Fruit fly (Drosophila melanogaster) whole organism, embryonic: Measurements from ENCODE around the gene ClpP.

Source experiments
- ATbp ChIP-seq: fragments of 200-800 bp; sonication (Bioruptor generic); optimal IDR thresholded peaks from 2 replicates; lab custom pipeline; 2017; ENCODE audit warnings: missing biosample characterization, mild to moderate bottlenecking, missing genetic modification characterization, missing genetic modification reagents
- Antp ChIP-seq: fragments of 200-800 bp; sonication (Bioruptor generic); optimal IDR thresholded peaks from 3 replicates; lab custom pipeline; 2016; ENCODE audit warnings: missing biosample characterization, missing genetic modification characterization
- Atf3 ChIP-seq: fragments of 200-800 bp; sonication (Bioruptor generic); optimal IDR thresholded peaks from 3 replicates; lab custom pipeline; 2016; ENCODE audit warnings: missing biosample characterization, missing genetic modification characterization
- Awh ChIP-seq: fragments of 200-800 bp; sonication (Bioruptor generic); IDR thresholded peaks from 2 replicates; pipeline ENCODE4, ENCODE4 v1.3.6; 2022; ENCODE audit warnings: missing biosample characterization, missing genetic modification characterization
- Bdp1 ChIP-seq: fragments of 200-800 bp; sonication (Bioruptor generic); optimal IDR thresholded peaks from 3 replicates; lab custom pipeline; 2016; ENCODE audit warnings: missing biosample characterization, missing genetic modification characterization
- C15 ChIP-seq: fragments of 200-800 bp; sonication (Bioruptor generic); IDR thresholded peaks from 3 replicates; pipeline ENCODE4 v1.3.6; 2022; ENCODE audit warnings: missing biosample characterization, missing genetic modification characterization
- CG10959 ChIP-seq: fragments of 200-800 bp; sonication (Bioruptor generic); IDR thresholded peaks from 2 replicates; pipeline ENCODE4 v1.3.6; 2022; ENCODE audit warnings: missing biosample characterization, missing genetic modification characterization
- CG11085 ChIP-seq: fragments of 200-800 bp; sonication (Bioruptor generic); IDR thresholded peaks from 2 replicates; pipeline ENCODE4 v1.3.6; 2022; ENCODE audit warnings: missing biosample characterization, missing genetic modification characterization
- CG14965 ChIP-seq: fragments of 200-800 bp; sonication (Bioruptor generic); optimal IDR thresholded peaks from 2 replicates; lab custom pipeline; 2016; ENCODE audit warnings: missing biosample characterization, missing genetic modification characterization, borderline replicate concordance
- CG17328 ChIP-seq: fragments of 200-800 bp; sonication (Bioruptor generic); IDR thresholded peaks from 2 replicates; pipeline ENCODE4 v1.3.6; 2022; ENCODE audit warnings: missing biosample characterization, missing genetic modification characterization
- CG2889 ChIP-seq: fragments of 200-800 bp; sonication (Bioruptor generic); IDR thresholded peaks from 3 replicates; pipeline ENCODE4 v1.3.6; 2022; ENCODE audit warnings: missing biosample characterization, missing genetic modification characterization
- CG32532 ChIP-seq: fragments of 200-800 bp; sonication (Bioruptor generic); IDR thresholded peaks from 2 replicates; pipeline ENCODE4 v1.3.6; 2022; ENCODE audit warnings: missing biosample characterization, missing genetic modification characterization
- CG32767 ChIP-seq: fragments of 200-800 bp; sonication (Bioruptor generic); IDR thresholded peaks from 2 replicates; pipeline ENCODE4 v1.3.6; 2022; ENCODE audit warnings: missing biosample characterization, missing genetic modification characterization
- CG6654 ChIP-seq: fragments of 200-800 bp; sonication (Bioruptor generic); optimal IDR thresholded peaks from 2 replicates; lab custom pipeline; 2017; ENCODE audit warnings: missing biosample characterization, mild to moderate bottlenecking, missing genetic modification characterization
- CG7556 ChIP-seq: fragments of 200-800 bp; sonication (Bioruptor generic); optimal IDR thresholded peaks from 2 replicates; lab custom pipeline; 2017; ENCODE audit warnings: missing biosample characterization, mild to moderate bottlenecking, missing genetic modification characterization
- CG7963 ChIP-seq: fragments of 200-800 bp; sonication (Bioruptor generic); IDR thresholded peaks from 3 replicates; pipeline ENCODE4 v1.3.6; 2022; ENCODE audit warnings: missing biosample characterization, missing genetic modification characterization; ENCODE audit not compliant: partially characterized antibody
- CG8359 ChIP-seq: fragments of 200-800 bp; sonication (Bioruptor generic); optimal IDR thresholded peaks from 2 replicates; lab custom pipeline; 2017; ENCODE audit warnings: missing biosample characterization, mild to moderate bottlenecking, missing genetic modification characterization, borderline replicate concordance
- Camta ChIP-seq: fragments of 200-800 bp; sonication (Bioruptor generic); optimal IDR thresholded peaks from 2 replicates; lab custom pipeline; 2016; ENCODE audit warnings: missing biosample characterization, missing genetic modification characterization
- Chrac-16 ChIP-seq: fragments of 200-800 bp; sonication (Bioruptor generic); optimal IDR thresholded peaks from 3 replicates; lab custom pipeline; 2016; ENCODE audit warnings: missing biosample characterization, missing genetic modification characterization
- D19B ChIP-seq: fragments of 200-800 bp; sonication (Bioruptor generic); optimal IDR thresholded peaks from 2 replicates; lab custom pipeline; 2017; ENCODE audit warnings: missing biosample characterization, mild to moderate bottlenecking, missing genetic modification characterization
- Dbx ChIP-seq: fragments of 200-800 bp; sonication (Bioruptor generic); IDR thresholded peaks from 3 replicates; pipeline ENCODE4 v1.3.6; 2022; ENCODE audit warnings: missing biosample characterization, missing genetic modification characterization
- Gsc ChIP-seq: fragments of 200-800 bp; sonication (Bioruptor generic); IDR thresholded peaks from 2 replicates; pipeline ENCODE4 v1.3.6; 2022; ENCODE audit warnings: missing biosample characterization, missing genetic modification characterization
- Hmx ChIP-seq: fragments of 200-800 bp; sonication (Bioruptor generic); optimal IDR thresholded peaks from 2 replicates; lab custom pipeline; 2016; ENCODE audit warnings: missing biosample characterization, missing genetic modification characterization
- Hr3 ChIP-seq: fragments of 200-800 bp; sonication (Bioruptor generic); optimal IDR thresholded peaks from 3 replicates; lab custom pipeline; 2016; ENCODE audit warnings: missing biosample characterization, missing genetic modification characterization
- Kr ChIP-seq: fragments of 200-800 bp; sonication (Bioruptor generic); optimal IDR thresholded peaks from 2 replicates; lab custom pipeline; 2017; ENCODE audit warnings: missing biosample characterization, mild to moderate bottlenecking, missing genetic modification characterization
- NC2β ChIP-seq: fragments of 200-800 bp; sonication (Bioruptor generic); optimal IDR thresholded peaks from 2 replicates; lab custom pipeline; 2016; ENCODE audit warnings: missing biosample characterization, missing genetic modification characterization
- PHDP ChIP-seq: fragments of 200-800 bp; sonication (Bioruptor generic); optimal IDR thresholded peaks from 3 replicates; lab custom pipeline; 2018; ENCODE audit warnings: missing biosample characterization, mild to moderate bottlenecking, missing genetic modification characterization, moderate library complexity
- Sox100B ChIP-seq: fragments of 200-800 bp; sonication (Bioruptor generic); optimal IDR thresholded peaks from 3 replicates; lab custom pipeline; 2018; ENCODE audit warnings: missing biosample characterization, mild to moderate bottlenecking, missing genetic modification characterization
- Sry-β ChIP-seq: fragments of 200-800 bp; sonication (Bioruptor generic); optimal IDR thresholded peaks from 2 replicates; lab custom pipeline; 2018; ENCODE audit warnings: missing biosample characterization, mild to moderate bottlenecking, missing genetic modification characterization, moderate library complexity
- Usf ChIP-seq: fragments of 200-800 bp; sonication (Bioruptor generic); optimal IDR thresholded peaks from 2 replicates; lab custom pipeline; 2017; ENCODE audit warnings: missing genotype, missing biosample characterization, missing genetic modification characterization
- bbx ChIP-seq: fragments of 200-800 bp; sonication (Bioruptor generic); IDR thresholded peaks from 2 replicates; pipeline ENCODE4 v1.3.6; 2022; ENCODE audit warnings: missing biosample characterization, missing genetic modification characterization; ENCODE audit not compliant: partially characterized antibody
- bowl ChIP-seq: fragments of 200-800 bp; sonication (Bioruptor generic); IDR thresholded peaks from 2 replicates; pipeline ENCODE4 v1.3.6; 2022; ENCODE audit warnings: missing biosample characterization, missing genetic modification characterization
- corto ChIP-seq: fragments of 200-800 bp; sonication (Bioruptor generic); optimal IDR thresholded peaks from 2 replicates; lab custom pipeline; 2016; ENCODE audit warnings: missing biosample characterization, mild to moderate bottlenecking, missing genetic modification characterization, moderate library complexity
- dimm ChIP-seq: fragments of 200-800 bp; sonication (Bioruptor generic); IDR thresholded peaks from 2 replicates; pipeline ENCODE4 v1.3.6; 2022; ENCODE audit warnings: missing biosample characterization, missing genetic modification characterization
- dpn ChIP-seq, 2 experiments: fragments of 200-800 bp; sonication (Bioruptor generic); optimal IDR thresholded peaks; 3 replicates each; lab custom pipeline; 2016; ENCODE audit warnings: missing biosample characterization in 2 of 2, missing genetic modification characterization in 2 of 2
- gsb-n ChIP-seq: fragments of 200-800 bp; sonication (Bioruptor generic); optimal IDR thresholded peaks from 3 replicates; lab custom pipeline; 2018; ENCODE audit warnings: missing biosample characterization, mild to moderate bottlenecking, missing genetic modification characterization
- h ChIP-seq: fragments of >200 bp; optimal IDR thresholded peaks from 2 replicates; lab custom pipeline; 2017
- hkb ChIP-seq, 2 experiments: fragments of 200-800 bp in 1 of 2; fragments of >200 bp in 1 of 2; sonication (Bioruptor generic) in 1 of 2; IDR thresholded peaks in 1 of 2; optimal IDR thresholded peaks in 1 of 2; 2 replicates each; pipeline versions ENCODE4 v1.3.6 to Lab custom; 2017 to 2022; ENCODE audit warnings: missing biosample characterization in 1 of 2, missing genetic modification characterization in 1 of 2
- jing ChIP-seq: fragments of 200-800 bp; sonication (Bioruptor generic); optimal IDR thresholded peaks from 2 replicates; lab custom pipeline; 2018; ENCODE audit warnings: missing biosample characterization, mild to moderate bottlenecking, missing genetic modification characterization
- knrl ChIP-seq: fragments of 200-800 bp; sonication (Bioruptor generic); IDR thresholded peaks from 3 replicates; pipeline ENCODE4 v1.3.6; 2022; ENCODE audit warnings: missing biosample characterization, missing genetic modification characterization; ENCODE audit not compliant: partially characterized antibody
- nerfin-2 ChIP-seq: fragments of 200-800 bp; sonication (Bioruptor generic); IDR thresholded peaks from 2 replicates; pipeline ENCODE4 v1.3.6; 2022; ENCODE audit warnings: missing biosample characterization, missing genetic modification characterization; ENCODE audit not compliant: partially characterized antibody
- pho ChIP-seq: fragments of 200-800 bp; sonication (Bioruptor generic); optimal IDR thresholded peaks from 2 replicates; lab custom pipeline; 2016; ENCODE audit warnings: missing biosample characterization, missing genetic modification characterization
- pnt ChIP-seq: fragments of 200-800 bp; sonication (Bioruptor generic); optimal IDR thresholded peaks from 3 replicates; lab custom pipeline; 2016; ENCODE audit warnings: missing biosample characterization, missing genetic modification characterization
- repo ChIP-seq: fragments of 200-800 bp; sonication (Bioruptor generic); optimal IDR thresholded peaks from 2 replicates; lab custom pipeline; 2016; ENCODE audit warnings: missing biosample characterization, missing genetic modification characterization
- row ChIP-seq: fragments of 200-800 bp; sonication (Bioruptor generic); IDR thresholded peaks from 3 replicates; pipeline ENCODE4 v1.3.6; 2022; ENCODE audit warnings: missing biosample characterization, missing genetic modification characterization
- trh ChIP-seq: fragments of 200-800 bp; sonication (Bioruptor generic); optimal IDR thresholded peaks from 2 replicates; lab custom pipeline; 2016; ENCODE audit warnings: missing biosample characterization, missing genetic modification characterization
- twi ChIP-seq: fragments of 200-800 bp; optimal IDR thresholded peaks from 2 replicates; lab custom pipeline; 2019; ENCODE audit warnings: missing biosample characterization, mild to moderate bottlenecking, missing genetic modification characterization, moderate library complexity
- vnd ChIP-seq: fragments of 200-800 bp; sonication (Bioruptor generic); IDR thresholded peaks from 3 replicates; pipeline ENCODE4 v1.3.6; 2022; ENCODE audit warnings: missing biosample characterization, missing genetic modification characterization; ENCODE audit not compliant: partially characterized antibody
- zf30C ChIP-seq: fragments of 200-800 bp; sonication (Bioruptor generic); optimal IDR thresholded peaks from 3 replicates; lab custom pipeline; 2018; ENCODE audit warnings: missing biosample characterization, mild to moderate bottlenecking, missing genetic modification characterization

Gene ClpP

dm6 chr2L:10375464-10376236, 19.1 kb downstream of the ClpP start, which contains the start of the genes CG33303 and dpr19 (continued):
- TF ChIP-seq Atf3 (GFP tag; lab: Kevin White, UChicago) (no peak), CG14965 (GFP tag; lab: Kevin White, UChicago) (no peak), NC2β (GFP tag; lab: Kevin White, UChicago) (no peak), Awh (peak; percentile 73), CG32767 (GFP tag; lab: Robert Waterston, UW) (peak; percentile 73; the same call in 1 of the 2 replicates), ATbp (GFP tag; lab: Kevin White, UChicago) (peak; percentile 71), CG7556 (GFP tag; lab: Kevin White, UChicago) (peak; percentile 80), vnd (GFP tag; lab: Robert Waterston, UW) (no peak), nerfin-2 (GFP tag; lab: Robert Waterston, UW) (no peak), corto (GFP tag; lab: Kevin White, UChicago) (no peak), Camta (GFP tag; lab: Kevin White, UChicago) (no peak), repo (GFP tag; lab: Kevin White, UChicago) (no peak), twi (tag; lab: Kevin White, UChicago) (peak; percentile 71), bowl (GFP tag; lab: Robert Waterston, UW) (no peak), Bdp1 (GFP tag; lab: Kevin White, UChicago) (no peak), Dbx (GFP tag; lab: Robert Waterston, UW) (peak; percentile 65; the same call in 2 of the 3 replicates), jing (no peak), bbx (GFP tag; lab: Robert Waterston, UW) (0 out of 2 replicates have a peak, but pooled peaks have one; percentile 19), CG17328 (peak; percentile 79), row (GFP tag; lab: Robert Waterston, UW) (peak; percentile 83), Hmx (GFP tag; lab: Kevin White, UChicago) (no peak), trh (GFP tag; lab: Kevin White, UChicago) (peak; percentile 19), Sox100B (GFP tag; lab: Kevin White, UChicago) (peak; percentile 83), Hr3 (GFP tag; lab: Kevin White, UChicago) (peak; percentile 65), C15 (GFP tag; lab: Robert Waterston, UW) (no peak), zf30C (GFP tag; lab: Kevin White, UChicago) (no peak), CG7963 (no peak), Usf (GFP tag; lab: Kevin White, UChicago) (no peak), pnt (GFP tag; lab: Kevin White, UChicago) (no peak), Gsc (GFP tag; lab: Robert Waterston, UW) (no peak), dimm (no peak), pho (no peak), Antp (no peak), Sry-β (GFP tag; lab: Kevin White, UChicago) (no peak), dpn (GFP tag; optimal IDR thresholded peaks at IDR 0.05; lab: Kevin White, UChicago) (peak in 1 of 2 experiments; percentile 50), Kr (GFP tag; lab: Kevin White, UChicago) (no peak), PHDP (tag; lab: Kevin White, UChicago) (peak; percentile 90), knrl (no peak), CG32532 (GFP tag; lab: Robert Waterston, UW) (peak; percentile 82), h (lab: Kevin White, UChicago) (no peak), CG2889 (GFP tag; lab: Robert Waterston, UW) (no peak), CG6654 (GFP tag; lab: Kevin White, UChicago) (peak; percentile 16), CG8359 (peak; percentile 9), Chrac-16 (GFP tag; lab: Kevin White, UChicago) (peak; percentile 38), D19B (GFP tag; lab: Kevin White, UChicago) (peak; percentile 21), CG11085 (GFP tag; lab: Robert Waterston, UW) (no peak), hkb (optimal IDR thresholded peaks at IDR 0.05; lab: Kevin White, UChicago) (no peak), hkb (GFP tag; IDR thresholded peaks at IDR 0.05; lab: Robert Waterston, UW) (peak; percentile 78), gsb-n (tag; lab: Kevin White, UChicago) (peak; percentile 82), CG10959 (no peak)
